Fruit fly (Drosophila melanogaster): ENCODE results near the gene bap.

The bap gene

dm6 chr3R:21359375-21360191 is 29.1 kb upstream of the bap start (continued):
- TF ChIP-seq caup (GFP tag; optimal IDR thresholded peaks at IDR 0.05; ENCODE audit: severe bottlenecking): no peak
- TF ChIP-seq BEAF-32 (GFP tag; optimal IDR thresholded peaks at IDR 0.05): peak; percentile 81
- no peak for TF ChIP-seq pum (GFP tag; optimal IDR thresholded peaks at IDR 0.05)
- peak; percentile 33 for TF ChIP-seq CG14710 (tag; optimal IDR thresholded peaks at IDR 0.05)
- TF ChIP-seq nerfin-2 (GFP tag; IDR thresholded peaks at IDR 0.05; ENCODE audit: partially characterized antibody): 0 out of 2 replicates have a peak, but pooled peaks have one; percentile 9
- peak; percentile 55; the same call in 1 of the 2 replicates for TF ChIP-seq sna (GFP tag; IDR thresholded peaks at IDR 0.05; ENCODE audit: partially characterized antibody)
- TF ChIP-seq nmo (GFP tag; optimal IDR thresholded peaks at IDR 0.05): peak; percentile 24
- TF ChIP-seq CG10267 (tag; optimal IDR thresholded peaks at IDR 0.05): peak; percentile 33
- no peak; the same call in 2 of the 3 replicates for TF ChIP-seq CG34422 (GFP tag; IDR thresholded peaks at IDR 0.05)
- TF ChIP-seq eve (GFP tag; optimal IDR thresholded peaks at IDR 0.05): no peak
- TF ChIP-seq Kr (GFP tag; optimal IDR thresholded peaks at IDR 0.05): no peak
- TF ChIP-seq CG13287 (GFP tag; IDR thresholded peaks at IDR 0.05; ENCODE audit: partially characterized antibody): peak; percentile 71
- TF ChIP-seq CG1647 (GFP tag; optimal IDR thresholded peaks at IDR 0.05): no peak
- TF ChIP-seq CG18599 (GFP tag; optimal IDR thresholded peaks at IDR 0.05): no peak
- TF ChIP-seq CG4617 (GFP tag; optimal IDR thresholded peaks at IDR 0.05; ENCODE audit: borderline replicate concordance): peak; percentile 85
- 0 out of 3 replicates have a peak, but pooled peaks have one; percentile 45 for TF ChIP-seq Opbp (GFP tag; IDR thresholded peaks at IDR 0.05; ENCODE audit: partially characterized antibody)
- TF ChIP-seq Oli (tag; optimal IDR thresholded peaks at IDR 0.05): no peak
- peak; percentile 72 for TF ChIP-seq CG16813 (GFP tag; IDR thresholded peaks at IDR 0.05; ENCODE audit: partially characterized antibody)
- TF ChIP-seq pnt (GFP tag; optimal IDR thresholded peaks at IDR 0.05): no peak
- no peak for TF ChIP-seq CG11696 (GFP tag; IDR thresholded peaks at IDR 0.05)
- TF ChIP-seq CG17359 (tag; optimal IDR thresholded peaks at IDR 0.05): no peak
- TF ChIP-seq HLH4C (GFP tag; IDR thresholded peaks at IDR 0.05; ENCODE audit: partially characterized antibody): peak; percentile 69; the same call in 2 of the 3 replicates
- TF ChIP-seq CG11504 (tag; optimal IDR thresholded peaks at IDR 0.05): no peak
- TF ChIP-seq sens-2 (GFP tag; IDR thresholded peaks at IDR 0.05): no peak
- TF ChIP-seq NC2β (GFP tag; optimal IDR thresholded peaks at IDR 0.05): no peak
- no peak for TF ChIP-seq B-H1 (GFP tag; IDR thresholded peaks at IDR 0.05)
- no peak for TF ChIP-seq Mes4 (GFP tag; optimal IDR thresholded peaks at IDR 0.05)
- TF ChIP-seq NC2α (GFP tag; optimal IDR thresholded peaks at IDR 0.05): no peak
- no peak for TF ChIP-seq CG8478 (optimal IDR thresholded peaks at IDR 0.05)
- peak; percentile 21 for TF ChIP-seq CG12659 (GFP tag; optimal IDR thresholded peaks at IDR 0.05)
- TF ChIP-seq dati (GFP tag; IDR thresholded peaks at IDR 0.05): no peak
- TF ChIP-seq Nf-YB (GFP tag; optimal IDR thresholded peaks at IDR 0.05): no peak
- TF ChIP-seq Gsc (GFP tag; IDR thresholded peaks at IDR 0.05): no peak
- no peak for TF ChIP-seq CG17568 (GFP tag; optimal IDR thresholded peaks at IDR 0.05)
- no peak for TF ChIP-seq dan (GFP tag; IDR thresholded peaks at IDR 0.05)
- no peak for TF ChIP-seq CG30431 (GFP tag; optimal IDR thresholded peaks at IDR 0.05)
- TF ChIP-seq HmgZ (tag; optimal IDR thresholded peaks at IDR 0.05): peak; percentile 32
- TF ChIP-seq HLH3B (GFP tag; IDR thresholded peaks at IDR 0.05): no peak
- no peak for TF ChIP-seq yki (optimal IDR thresholded peaks at IDR 0.05)
- no peak for TF ChIP-seq Dad (GFP tag; optimal IDR thresholded peaks at IDR 0.05)
- peak; percentile 61 for TF ChIP-seq hbn (GFP tag; IDR thresholded peaks at IDR 0.05; ENCODE audit: partially characterized antibody)
- TF ChIP-seq eyg (GFP tag; optimal IDR thresholded peaks at IDR 0.05): no peak
- peak; percentile 53 for TF ChIP-seq CG3995 (GFP tag; optimal IDR thresholded peaks at IDR 0.05)
- peak; percentile 63; the same call in 1 of the 2 replicates for TF ChIP-seq tna (GFP tag; IDR thresholded peaks at IDR 0.05; ENCODE audit: partially characterized antibody)
- no peak for TF ChIP-seq her (GFP tag; optimal IDR thresholded peaks at IDR 0.05)
- TF ChIP-seq HmgD (GFP tag; optimal IDR thresholded peaks at IDR 0.05): no peak
- TF ChIP-seq CG7357 (GFP tag; IDR thresholded peaks at IDR 0.05): no peak
- TF ChIP-seq CG10565 (GFP tag; optimal IDR thresholded peaks at IDR 0.05): no peak
